Worm (Caenorhabditis elegans) whole organism, L3 larva: ENCODE data around the gene rol-1.

Experiments
- R02D3.7 ChIP-seq: fragments of 150-350 bp; optimal IDR thresholded peaks from 2 replicates; lab custom pipeline; 2014; ENCODE audit warnings: missing biosample characterization, missing genetic modification characterization
- ZK546.5 ChIP-seq: sonication (generic microtip); optimal IDR thresholded peaks from 2 replicates; lab custom pipeline; 2017; ENCODE audit warnings: missing biosample characterization, missing genetic modification characterization
- aly-2 ChIP-seq: fragments of 150-350 bp; optimal IDR thresholded peaks from 2 replicates; lab custom pipeline; 2014; ENCODE audit warnings: missing biosample characterization, missing genetic modification characterization
- ama-1 ChIP-seq: fragments of 150-350 bp; optimal IDR thresholded peaks from 2 replicates; lab custom pipeline; 2018
- ceh-16 ChIP-seq: sonication (generic microtip); optimal IDR thresholded peaks from 2 replicates; lab custom pipeline; 2017; ENCODE audit warnings: missing biosample characterization, missing genetic modification characterization
- ceh-28 ChIP-seq: fragments of 150-350 bp; optimal IDR thresholded peaks from 2 replicates; lab custom pipeline; 2014; ENCODE audit warnings: missing biosample characterization, missing genetic modification reagents, missing genetic modification characterization
- ceh-82 ChIP-seq: fragments of 150-350 bp; optimal IDR thresholded peaks from 2 replicates; lab custom pipeline; 2014; ENCODE audit warnings: missing biosample characterization, missing genetic modification characterization
- ceh-9 ChIP-seq: sonication (generic microtip); optimal IDR thresholded peaks from 2 replicates; lab custom pipeline; 2018; ENCODE audit warnings: missing biosample characterization, missing genetic modification characterization
- daf-12 ChIP-seq: fragments of 150-350 bp; optimal IDR thresholded peaks from 2 replicates; lab custom pipeline; 2014; ENCODE audit warnings: missing biosample characterization, missing genetic modification reagents, missing genetic modification characterization
- egl-27 ChIP-seq: sonication (generic microtip); optimal IDR thresholded peaks from 4 replicates; lab custom pipeline; 2017; ENCODE audit warnings: missing biosample characterization, missing genetic modification reagents, missing genetic modification characterization
- egl-5 ChIP-seq: fragments of 150-350 bp; optimal IDR thresholded peaks from 2 replicates; lab custom pipeline; 2017; ENCODE audit warnings: missing biosample characterization, missing genetic modification reagents, missing genetic modification characterization, inconsistent platforms
- elt-1 ChIP-seq: fragments of 150-350 bp; optimal IDR thresholded peaks from 2 replicates; lab custom pipeline; 2014; ENCODE audit warnings: missing biosample characterization, missing genetic modification characterization
- elt-2 ChIP-seq: sonication (generic microtip); optimal IDR thresholded peaks from 2 replicates; lab custom pipeline; 2016; ENCODE audit warnings: missing genetic modification reagents, mild to moderate bottlenecking, missing genetic modification characterization, missing compliant biosample characterization
- elt-3 ChIP-seq, 3 experiments: fragments of 150-350 bp in 1 of 3; sonication (generic microtip) in 2 of 3; optimal IDR thresholded peaks; 2 replicates in 2 of 3; 4 replicates in 1 of 3; lab custom pipeline; 2014 to 2017; ENCODE audit warnings: missing biosample characterization in 3 of 3, missing genetic modification characterization in 3 of 3
- eor-1 ChIP-seq, 2 experiments: fragments of 150-350 bp; optimal IDR thresholded peaks; 2 replicates each; lab custom pipeline; 2014 to 2018; ENCODE audit warnings: missing biosample characterization in 2 of 2, missing genetic modification characterization in 2 of 2
- fkh-10 ChIP-seq: sonication (generic microtip); optimal IDR thresholded peaks from 2 replicates; lab custom pipeline; 2017; ENCODE audit warnings: missing biosample characterization, missing genetic modification reagents, missing genetic modification characterization
- fkh-2 ChIP-seq: fragments of 150-350 bp; optimal IDR thresholded peaks from 2 replicates; lab custom pipeline; 2014; ENCODE audit warnings: missing biosample characterization, missing genetic modification reagents, missing genetic modification characterization
- fos-1 ChIP-seq: fragments of 150-350 bp; optimal IDR thresholded peaks from 2 replicates; lab custom pipeline; 2014; ENCODE audit warnings: missing biosample characterization, missing genetic modification characterization
- hmg-11 ChIP-seq: sonication (generic microtip); optimal IDR thresholded peaks from 2 replicates; lab custom pipeline; 2016; ENCODE audit warnings: missing genetic modification characterization, missing compliant biosample characterization
- jun-1 ChIP-seq: fragments of 150-350 bp; optimal IDR thresholded peaks from 2 replicates; lab custom pipeline; 2014; ENCODE audit warnings: missing biosample characterization, missing genetic modification reagents, missing genetic modification characterization
- lin-15B ChIP-seq: fragments of 150-350 bp; optimal IDR thresholded peaks from 2 replicates; lab custom pipeline; 2014; ENCODE audit warnings: missing biosample characterization, missing genetic modification characterization
- lin-39 ChIP-seq: fragments of 150-350 bp; optimal IDR thresholded peaks from 2 replicates; lab custom pipeline; 2018; ENCODE audit warnings: missing biosample characterization, missing genetic modification reagents, missing genetic modification characterization
- lsy-12 ChIP-seq: sonication (generic microtip); optimal IDR thresholded peaks from 2 replicates; lab custom pipeline; 2016; ENCODE audit warnings: mild to moderate bottlenecking, missing genetic modification characterization, missing compliant biosample characterization
- mdl-1 ChIP-seq: fragments of 150-350 bp; optimal IDR thresholded peaks from 2 replicates; lab custom pipeline; 2014; ENCODE audit warnings: missing biosample characterization, missing genetic modification characterization
- nfya-1 ChIP-seq: sonication (generic microtip); optimal IDR thresholded peaks from 2 replicates; lab custom pipeline; 2017; ENCODE audit warnings: missing genetic modification characterization, mild to moderate bottlenecking, missing compliant biosample characterization, antibody characterized with exemption, moderate library complexity; ENCODE audit not compliant: insufficient read depth
- nhr-11 ChIP-seq: fragments of 150-350 bp; optimal IDR thresholded peaks from 2 replicates; lab custom pipeline; 2014; ENCODE audit warnings: missing biosample characterization, missing genetic modification characterization
- nhr-12 ChIP-seq: fragments of 150-350 bp; optimal IDR thresholded peaks from 2 replicates; lab custom pipeline; 2014; ENCODE audit warnings: missing biosample characterization, missing genetic modification characterization
- nhr-23 ChIP-seq: fragments of 150-350 bp; optimal IDR thresholded peaks from 2 replicates; lab custom pipeline; 2014; ENCODE audit warnings: missing biosample characterization, missing genetic modification reagents, missing genetic modification characterization
- nhr-237 ChIP-seq: fragments of 150-350 bp; optimal IDR thresholded peaks from 2 replicates; lab custom pipeline; 2014; ENCODE audit warnings: missing biosample characterization, missing genetic modification characterization
- nhr-25 ChIP-seq: sonication (generic microtip); optimal IDR thresholded peaks from 2 replicates; lab custom pipeline; 2017; ENCODE audit warnings: missing biosample characterization, missing genetic modification characterization
- nhr-28 ChIP-seq: fragments of 150-350 bp; optimal IDR thresholded peaks from 2 replicates; lab custom pipeline; 2014; ENCODE audit warnings: missing biosample characterization, missing genetic modification characterization
- nhr-43 ChIP-seq: sonication (generic microtip); optimal IDR thresholded peaks from 2 replicates; lab custom pipeline; 2016; ENCODE audit warnings: mild to moderate bottlenecking, missing genetic modification characterization, missing compliant biosample characterization; ENCODE audit not compliant: poor library complexity, severe bottlenecking
- nhr-76 ChIP-seq: fragments of 150-350 bp; sonication (generic microtip); optimal IDR thresholded peaks from 5 replicates; lab custom pipeline; 2014; ENCODE audit warnings: missing biosample characterization, missing genetic modification characterization
- nhr-77 ChIP-seq: fragments of 150-350 bp; optimal IDR thresholded peaks from 2 replicates; lab custom pipeline; 2014; ENCODE audit warnings: missing biosample characterization, missing genetic modification characterization
- pha-4 ChIP-seq: fragments of 150-350 bp; optimal IDR thresholded peaks from 2 replicates; lab custom pipeline; 2014; ENCODE audit warnings: missing biosample characterization, missing genetic modification reagents, missing genetic modification characterization
- pqm-1 ChIP-seq: fragments of 150-350 bp; optimal IDR thresholded peaks from 2 replicates; lab custom pipeline; 2017; ENCODE audit warnings: missing biosample characterization, missing genetic modification characterization, inconsistent platforms
- sea-2 ChIP-seq: fragments of 150-350 bp; sonication (generic microtip); optimal IDR thresholded peaks from 4 replicates; lab custom pipeline; 2014; ENCODE audit warnings: missing biosample characterization, missing genetic modification reagents, missing genetic modification characterization
- skn-1 ChIP-seq: fragments of 150-350 bp; optimal IDR thresholded peaks from 2 replicates; lab custom pipeline; 2014; ENCODE audit warnings: missing biosample characterization, missing genetic modification characterization
- snpc-4 ChIP-seq: fragments of 150-350 bp; optimal IDR thresholded peaks from 2 replicates; lab custom pipeline; 2014; ENCODE audit warnings: missing biosample characterization, missing genetic modification characterization
- tbx-2 ChIP-seq: sonication (generic microtip); optimal IDR thresholded peaks from 2 replicates; lab custom pipeline; 2016; ENCODE audit warnings: mild to moderate bottlenecking, missing genetic modification characterization, missing compliant biosample characterization
- unc-62 ChIP-seq: fragments of 150-350 bp; sonication (generic microtip); optimal IDR thresholded peaks from 4 replicates; lab custom pipeline; 2014; ENCODE audit warnings: missing biosample characterization, missing genetic modification reagents, missing genetic modification characterization
- zag-1 ChIP-seq: fragments of 150-350 bp; optimal IDR thresholded peaks from 2 replicates; lab custom pipeline; 2014; ENCODE audit warnings: missing biosample characterization, missing genetic modification characterization
- ztf-11 ChIP-seq: fragments of 150-350 bp; optimal IDR thresholded peaks from 2 replicates; lab custom pipeline; 2014; ENCODE audit warnings: missing biosample characterization, missing genetic modification characterization

Gene rol-1

ce11 chrII:12211652-12212245 is 39.4 kb downstream of the rol-1 start:
- TF ChIP-seq R02D3.7 (tag; lab: Kevin White, UChicago) (no peak), nhr-28 (tag; lab: Kevin White, UChicago) (no peak), daf-12 (no peak), nfya-1 (tag; lab: Kevin White, UChicago) (no peak)

- TF ChIP-seq pha-4 (tag; lab: Kevin White, UChicago) (no peak), elt-2 (tag; lab: Kevin White, UChicago) (no peak), ceh-9 (no peak), aly-2 (no peak), nhr-28 (tag; lab: Kevin White, UChicago) (no peak), lin-15B (no peak), pqm-1 (tag; lab: Kevin White, UChicago) (no peak), elt-3 (tag; optimal IDR thresholded peaks at IDR 0.05; lab: Kevin White, UChicago) (no peak), ceh-16 (tag; lab: Kevin White, UChicago) (no peak), nhr-43 (tag; lab: Kevin White, UChicago) (no peak), lin-39 (tag; lab: Kevin White, UChicago) (no peak), egl-5 (tag; lab: Kevin White, UChicago) (no peak), unc-62 (GFP tag; lab: Kevin White, UChicago) (no peak), daf-12 (no peak), jun-1 (no peak), snpc-4 (tag; lab: Kevin White, UChicago) (no peak), fkh-2 (tag; lab: Kevin White, UChicago) (no peak), zag-1 (no peak), ceh-28 (tag; lab: Kevin White, UChicago) (no peak), ZK546.5 (tag; lab: Kevin White, UChicago) (no peak)
Measured at ce11 chrII:12214562-12214961, 42.2 kb downstream of the rol-1 start.

- TF ChIP-seq elt-1 (tag; lab: Kevin White, UChicago) (no peak), jun-1 (peak; percentile 5), pqm-1 (tag; lab: Kevin White, UChicago) (no peak), nhr-25 (tag; lab: Kevin White, UChicago) (peak; percentile 90), nhr-23 (tag; lab: Kevin White, UChicago) (peak; percentile 65), nhr-77 (tag; lab: Kevin White, UChicago) (no peak), nhr-237 (tag; lab: Kevin White, UChicago) (no peak), mdl-1 (no peak), eor-1 (tag; optimal IDR thresholded peaks at IDR 0.05; lab: Kevin White, UChicago) (no peak), nhr-43 (tag; lab: Kevin White, UChicago) (peak; percentile 67), snpc-4 (tag; lab: Kevin White, UChicago) (peak; percentile 88), elt-2 (tag; lab: Kevin White, UChicago) (peak; percentile 28), elt-3 (tag; optimal IDR thresholded peaks at IDR 0.05; lab: Kevin White, UChicago) (no peak), ztf-11 (tag; lab: Kevin White, UChicago) (no peak), ceh-28 (tag; lab: Kevin White, UChicago) (peak; percentile 84), hmg-11 (peak; percentile 92), ama-1 (lab: Kevin White, UChicago) (peak; percentile 5), skn-1 (tag; lab: Kevin White, UChicago) (peak; percentile 1), lin-39 (tag; lab: Kevin White, UChicago) (peak; percentile 76), sea-2 (GFP tag; lab: Kevin White, UChicago) (peak; percentile 14), lsy-12 (peak; percentile 41), nhr-28 (tag; lab: Kevin White, UChicago) (no peak), egl-27 (tag; lab: Kevin White, UChicago) (peak; percentile 27), nhr-12 (tag; lab: Kevin White, UChicago) (no peak), nhr-11 (tag; lab: Kevin White, UChicago) (no peak), daf-12 (no peak), ceh-16 (tag; lab: Kevin White, UChicago) (no peak), fos-1 (tag; lab: Kevin White, UChicago) (no peak), pha-4 (tag; lab: Kevin White, UChicago) (peak; percentile 85), lin-15B (peak; percentile 79), unc-62 (GFP tag; lab: Kevin White, UChicago) (peak; percentile 31), R02D3.7 (tag; lab: Kevin White, UChicago) (peak; percentile 60), nhr-76 (no peak), ceh-82 (tag; lab: Kevin White, UChicago) (no peak), fkh-10 (GFP tag; lab: Kevin White, UChicago) (peak; percentile 35), nfya-1 (tag; lab: Kevin White, UChicago) (peak; percentile 93), tbx-2 (peak; percentile 63), egl-5 (tag; lab: Kevin White, UChicago) (peak; percentile 62)
- TF ChIP-seq, all 47 proteins: peak for 22
Measured at ce11 chrII:12222524-12222923, 50.2 kb downstream of the rol-1 start.
